Fruit fly (Drosophila melanogaster) whole organism, prepupa: ENCODE results near the gene smid.

Experiments used
- Blimp-1 ChIP-seq: fragments of 200-800 bp; sonication (Bioruptor generic); optimal IDR thresholded peaks from 3 replicates; lab custom pipeline; 2017; ENCODE audit warnings: missing biosample characterization, missing genetic modification characterization, mild to moderate bottlenecking, moderate library complexity, missing genetic modification reagents
- CG10631 ChIP-seq: fragments of 200-800 bp; sonication (Bioruptor generic); optimal IDR thresholded peaks from 2 replicates; lab custom pipeline; 2016; ENCODE audit warnings: missing biosample characterization, missing genetic modification characterization
- CG11294 ChIP-seq: fragments of 200-800 bp; sonication (Bioruptor generic); IDR thresholded peaks from 2 replicates; pipeline ENCODE4 v1.3.6; 2022; ENCODE audit warnings: missing biosample characterization, missing genetic modification characterization
- CG11762 ChIP-seq: fragments of 200-800 bp; sonication (Bioruptor generic); optimal IDR thresholded peaks from 3 replicates; lab custom pipeline; 2016; ENCODE audit warnings: missing biosample characterization, missing genetic modification characterization; ENCODE audit not compliant: insufficient read depth
- CG1621 ChIP-seq: fragments of 200-800 bp; sonication (Bioruptor generic); optimal IDR thresholded peaks from 3 replicates; lab custom pipeline; 2018; ENCODE audit warnings: missing biosample characterization, mild to moderate bottlenecking, missing genetic modification characterization
- CG16779 ChIP-seq: fragments of 200-800 bp; sonication (Bioruptor generic); optimal IDR thresholded peaks from 3 replicates; lab custom pipeline; 2017; ENCODE audit warnings: missing biosample characterization, mild to moderate bottlenecking, missing genetic modification characterization
- CG34406 ChIP-seq: fragments of 200-800 bp; sonication (Bioruptor generic); optimal IDR thresholded peaks from 3 replicates; lab custom pipeline; 2016; ENCODE audit warnings: missing biosample characterization, missing genetic modification characterization
- CG4318 ChIP-seq: fragments of 200-800 bp; sonication (Bioruptor generic); optimal IDR thresholded peaks from 3 replicates; lab custom pipeline; 2017; ENCODE audit warnings: missing biosample characterization, mild to moderate bottlenecking, missing genetic modification characterization
- CG6276 ChIP-seq: fragments of 200-800 bp; sonication (Bioruptor generic); optimal IDR thresholded peaks from 2 replicates; lab custom pipeline; 2017; ENCODE audit warnings: missing biosample characterization, mild to moderate bottlenecking, missing genetic modification characterization
- CG6792 ChIP-seq: fragments of 200-800 bp; sonication (Bioruptor generic); optimal IDR thresholded peaks from 3 replicates; lab custom pipeline; 2016; ENCODE audit warnings: missing biosample characterization, missing genetic modification characterization
- CG6808 ChIP-seq: fragments of 200-800 bp; sonication (Bioruptor generic); optimal IDR thresholded peaks from 3 replicates; lab custom pipeline; 2017; ENCODE audit warnings: missing biosample characterization, missing genetic modification characterization, mild to moderate bottlenecking, moderate library complexity, missing genetic modification reagents
- CG6854 ChIP-seq: fragments of 200-800 bp; sonication (Bioruptor generic); optimal IDR thresholded peaks from 2 replicates; lab custom pipeline; 2017; ENCODE audit warnings: missing biosample characterization, mild to moderate bottlenecking, missing genetic modification characterization
- CG8632 ChIP-seq: fragments of 200-800 bp; sonication (Bioruptor generic); optimal IDR thresholded peaks from 3 replicates; lab custom pipeline; 2016; ENCODE audit warnings: missing biosample characterization, missing genetic modification characterization
- Eip93F ChIP-seq: fragments of 200-800 bp; sonication (Bioruptor generic); optimal IDR thresholded peaks from 2 replicates; lab custom pipeline; 2016; ENCODE audit warnings: missing biosample characterization, mild to moderate bottlenecking, missing genetic modification characterization
- Ets21C ChIP-seq: fragments of 200-800 bp; sonication (Bioruptor generic); optimal IDR thresholded peaks from 3 replicates; lab custom pipeline; 2016; ENCODE audit warnings: missing biosample characterization, missing genetic modification characterization
- Hr39 ChIP-seq: fragments of 200-800 bp; sonication (Bioruptor generic); optimal IDR thresholded peaks from 2 replicates; lab custom pipeline; 2016; ENCODE audit warnings: missing biosample characterization, missing genetic modification characterization
- achi ChIP-seq: fragments of 200-800 bp; sonication (Bioruptor generic); optimal IDR thresholded peaks from 3 replicates; lab custom pipeline; 2016; ENCODE audit warnings: missing biosample characterization, missing genetic modification characterization
- esn ChIP-seq: fragments of 200-800 bp; sonication (Bioruptor generic); optimal IDR thresholded peaks from 2 replicates; lab custom pipeline; 2016; ENCODE audit warnings: missing biosample characterization, mild to moderate bottlenecking, missing genetic modification characterization, moderate library complexity
- fd85E ChIP-seq: fragments of 200-800 bp; sonication (Bioruptor generic); optimal IDR thresholded peaks from 3 replicates; lab custom pipeline; 2016; ENCODE audit warnings: missing biosample characterization, missing genetic modification characterization
- fkh ChIP-seq: fragments of 200-800 bp; sonication (Bioruptor generic); optimal IDR thresholded peaks from 3 replicates; lab custom pipeline; 2017; ENCODE audit warnings: missing biosample characterization, mild to moderate bottlenecking, missing genetic modification characterization, moderate library complexity
- spab ChIP-seq: fragments of 200-800 bp; sonication (Bioruptor generic); optimal IDR thresholded peaks from 2 replicates; lab custom pipeline; 2017; ENCODE audit warnings: missing biosample characterization, mild to moderate bottlenecking, missing genetic modification characterization, missing genetic modification reagents
- ss ChIP-seq, 2 experiments: fragments of 200-800 bp; sonication (Bioruptor generic); optimal IDR thresholded peaks; 2 replicates in 1 of 2; 3 replicates in 1 of 2; lab custom pipeline; 2017 to 2018; ENCODE audit warnings: mild to moderate bottlenecking in 2 of 2, missing biosample characterization in 2 of 2, missing genetic modification characterization in 2 of 2, moderate library complexity in 1 of 2

The smid gene

DNA sequence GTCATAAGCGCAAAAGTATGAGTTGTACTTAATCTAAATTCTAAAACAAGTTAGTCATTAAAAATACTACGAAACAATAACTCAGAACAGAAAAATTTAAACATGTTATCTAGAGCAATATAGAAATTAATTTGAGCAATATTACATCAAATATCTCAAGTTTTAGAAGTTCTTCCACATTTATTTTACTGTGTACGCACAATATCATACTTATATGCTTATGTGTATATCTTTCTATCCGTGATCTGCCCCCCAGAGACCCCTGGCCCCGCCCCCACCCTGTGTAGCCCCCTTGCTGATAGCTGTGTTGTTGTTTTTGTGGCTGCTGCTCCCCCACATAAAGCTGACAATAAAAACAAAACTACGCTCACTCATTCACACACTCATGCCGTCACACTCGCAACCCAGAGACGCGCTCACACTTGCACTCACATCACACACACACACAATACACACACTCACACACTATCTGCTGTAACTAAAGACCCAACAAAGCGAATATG, 52.0 kb downstream of the smid start (continued):
- no peak for TF ChIP-seq Hr39 (GFP tag; lab: Kevin White, UChicago)
- TF ChIP-seq achi (GFP tag; lab: Kevin White, UChicago), result no peak
- peak; percentile 18; the same call in 1 of the 2 replicates for TF ChIP-seq CG11294 (GFP tag; lab: Robert Waterston, UW)
- no peak for TF ChIP-seq fd85E (GFP tag; lab: Kevin White, UChicago)
- peak; percentile 28 to 53 for TF ChIP-seq ss (GFP tag; optimal IDR thresholded peaks at IDR 0.05; lab: Kevin White, UChicago)
- peak; percentile 2 for TF ChIP-seq CG6276
- TF ChIP-seq CG11762 (GFP tag; lab: Kevin White, UChicago), result no peak
- TF ChIP-seq Ets21C, result no peak
- no peak for TF ChIP-seq esn
- peak; percentile 20 for TF ChIP-seq CG10631
- TF ChIP-seq CG8632 (GFP tag; lab: Kevin White, UChicago), result no peak
- TF ChIP-seq CG1621 (tag; lab: Kevin White, UChicago), result peak; percentile 25
- TF ChIP-seq CG34406 (GFP tag; lab: Kevin White, UChicago), result peak; percentile 0

DNA sequence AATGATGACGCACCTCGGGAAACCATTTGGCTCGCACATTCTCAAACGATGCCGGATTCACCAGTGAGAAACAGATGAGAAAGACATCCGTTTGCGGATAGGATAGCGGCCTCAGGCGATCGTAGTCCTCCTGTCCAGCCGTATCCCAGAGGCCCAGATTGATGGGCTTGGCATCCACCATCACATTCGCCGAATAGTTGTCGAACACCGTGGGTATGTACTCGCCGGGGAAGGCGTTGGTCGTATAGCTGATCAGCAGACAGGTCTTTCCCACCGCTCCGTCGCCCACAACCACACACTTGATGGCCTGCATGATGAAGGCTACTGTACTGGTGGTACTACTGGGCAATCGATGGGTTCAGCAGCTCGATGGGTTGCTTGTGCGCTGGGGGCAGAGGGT, 52.8 kb downstream of the smid start:
- TF ChIP-seq Eip93F, result no peak
- no peak for TF ChIP-seq CG6808 (GFP tag; lab: Kevin White, UChicago)
- no peak for TF ChIP-seq CG16779 (tag; lab: Kevin White, UChicago)
- no peak for TF ChIP-seq CG6276
- no peak for TF ChIP-seq Blimp-1
- no peak for TF ChIP-seq spab
- TF ChIP-seq fkh (GFP tag; lab: Kevin White, UChicago), result no peak
- no peak for TF ChIP-seq CG4318 (GFP tag; lab: Kevin White, UChicago)
- no peak for TF ChIP-seq CG10631
- no peak for TF ChIP-seq CG6792 (GFP tag; lab: Kevin White, UChicago)
- TF ChIP-seq CG6854 (GFP tag; lab: Kevin White, UChicago), result no peak
